6 fruit fly cellular contexts compared by ENCODE assay signal in genomic region chrX:1970575-1971325, dm6.
TF ChIP-seq lines count a peak whose summit lies in the region.

No protein-coding gene starts in this region.

- no peak for TF ChIP-seq CTCF in whole organism, embryonic (GFP tag; optimal IDR thresholded peaks at IDR 0.05; lab: Kevin White, UChicago)

TF ChIP-seq in whole organism, 6 proteins besides CTCF, POLR2A, EP300 and RAD21:
- TF ChIP-seq Dll (optimal IDR thresholded peaks at IDR 0.05; lab: Kevin White, UChicago) (no peak), psq (optimal IDR thresholded peaks at IDR 0.05; lab: Kevin White, UChicago) (no peak), usp (GFP tag; optimal IDR thresholded peaks at IDR 0.05; lab: Kevin White, UChicago) (no peak), EcR (GFP tag; optimal IDR thresholded peaks at IDR 0.05; lab: Kevin White, UChicago) (peak; percentile 78 to 83), CG8478 (optimal IDR thresholded peaks at IDR 0.05; lab: Kevin White, UChicago) (peak; percentile 20), pan (optimal IDR thresholded peaks at IDR 0.05; lab: Kevin White, UChicago) (no peak)

TF ChIP-seq in whole organism, adult, 20 proteins besides CTCF, POLR2A, EP300 and RAD21:
- TF ChIP-seq CG11617 (GFP tag; optimal IDR thresholded peaks at IDR 0.05; lab: Kevin White, UChicago) (no peak), ovo (GFP tag; optimal IDR thresholded peaks at IDR 0.05; lab: Kevin White, UChicago) (no peak), tj (GFP tag; optimal IDR thresholded peaks at IDR 0.05; lab: Kevin White, UChicago) (peak; percentile 50), CG5204 (GFP tag; optimal IDR thresholded peaks at IDR 0.05; lab: Kevin White, UChicago) (no peak), Hr96 (GFP tag; optimal IDR thresholded peaks at IDR 0.05; lab: Kevin White, UChicago) (no peak), cic (GFP tag; optimal IDR thresholded peaks at IDR 0.05; lab: Kevin White, UChicago) (no peak)

TF ChIP-seq in whole organism, embryonic, 481 proteins besides CTCF, POLR2A, EP300 and RAD21 (continues in another document):
- TF ChIP-seq HmgD (GFP tag; optimal IDR thresholded peaks at IDR 0.05; lab: Kevin White, UChicago) (no peak), CG1832 (GFP tag; optimal IDR thresholded peaks at IDR 0.05; lab: Kevin White, UChicago) (peak; percentile 63), sens (GFP tag; lab: Kevin White, UChicago) (peak; percentile 68), CG17385 (GFP tag; optimal IDR thresholded peaks at IDR 0.05; lab: Kevin White, UChicago) (peak; percentile 81), Hr78 (GFP tag; optimal IDR thresholded peaks at IDR 0.05; lab: Kevin White, UChicago) (peak in 1 of 2 experiments; percentile 89), Hr39 (optimal IDR thresholded peaks at IDR 0.05; lab: Kevin White, UChicago) (no peak), CG16815 (GFP tag; optimal IDR thresholded peaks at IDR 0.05; lab: Kevin White, UChicago) (no peak), CG8478 (optimal IDR thresholded peaks at IDR 0.05; lab: Kevin White, UChicago) (peak; percentile 97), br (optimal IDR thresholded peaks at IDR 0.05; lab: Kevin White, UChicago) (no peak), Mrtf (GFP tag; IDR thresholded peaks at IDR 0.05; lab: Robert Waterston, UW) (no peak), psq (GFP tag; optimal IDR thresholded peaks at IDR 0.05; lab: Kevin White, UChicago) (peak; percentile 39), B-H1 (GFP tag; IDR thresholded peaks at IDR 0.05; lab: Robert Waterston, UW) (no peak), cg (GFP tag; optimal IDR thresholded peaks at IDR 0.05; lab: Kevin White, UChicago) (peak; percentile 45), Oaz (GFP tag; IDR thresholded peaks at IDR 0.05; lab: Robert Waterston, UW) (no peak), chm (GFP tag; IDR thresholded peaks at IDR 0.05; lab: Robert Waterston, UW) (no peak), MTF-1 (GFP tag; optimal IDR thresholded peaks at IDR 0.05; lab: Kevin White, UChicago; ENCODE audit: borderline replicate concordance) (no peak), CG1792 (GFP tag; optimal IDR thresholded peaks at IDR 0.05; lab: Kevin White, UChicago) (no peak), Med (GFP tag; lab: Kevin White, UChicago) (peak; percentile 71), CG8089 (GFP tag; optimal IDR thresholded peaks at IDR 0.05; lab: Kevin White, UChicago) (no peak), CG12769 (tag; optimal IDR thresholded peaks at IDR 0.05; lab: Kevin White, UChicago) (peak; percentile 61), wek (GFP tag; optimal IDR thresholded peaks at IDR 0.05; lab: Kevin White, UChicago) (no peak)

TF ChIP-seq in whole organism, prepupa, 60 proteins besides CTCF, POLR2A, EP300 and RAD21 (continues in another document):
- no peak for TF ChIP-seq salr (GFP tag; optimal IDR thresholded peaks at IDR 0.05; lab: Kevin White, UChicago)
- no peak for TF ChIP-seq CG9139 (GFP tag; optimal IDR thresholded peaks at IDR 0.05; lab: Kevin White, UChicago)
- no peak for TF ChIP-seq Ets96B (tag; optimal IDR thresholded peaks at IDR 0.05; lab: Kevin White, UChicago)
- TF ChIP-seq vri (GFP tag; optimal IDR thresholded peaks at IDR 0.05; lab: Kevin White, UChicago) = no peak
- TF ChIP-seq acj6 (GFP tag; optimal IDR thresholded peaks at IDR 0.05; lab: Kevin White, UChicago) = no peak
- no peak for TF ChIP-seq Sox14 (GFP tag; optimal IDR thresholded peaks at IDR 0.05; lab: Kevin White, UChicago)
- 0 out of 3 replicates have a peak, but pooled peaks have one; percentile 31 for TF ChIP-seq eg (GFP tag; IDR thresholded peaks at IDR 0.05; lab: Robert Waterston, UW)
- no peak for TF ChIP-seq CG4318 (GFP tag; optimal IDR thresholded peaks at IDR 0.05; lab: Kevin White, UChicago)
- TF ChIP-seq CG6163 (GFP tag; IDR thresholded peaks at IDR 0.05; lab: Robert Waterston, UW) = 0 out of 3 replicates have a peak, but pooled peaks have one; percentile 25
- no peak for TF ChIP-seq CG11762 (GFP tag; optimal IDR thresholded peaks at IDR 0.05; lab: Kevin White, UChicago; ENCODE audit: insufficient read depth)
- TF ChIP-seq esn (GFP tag; optimal IDR thresholded peaks at IDR 0.05; lab: Kevin White, UChicago) = no peak
- no peak for TF ChIP-seq cyc (GFP tag; optimal IDR thresholded peaks at IDR 0.05; lab: Kevin White, UChicago)
- TF ChIP-seq Eip78C (GFP tag; lab: Kevin White, UChicago) = peak; percentile 26
- no peak for TF ChIP-seq CG8119 (GFP tag; IDR thresholded peaks at IDR 0.05; lab: Robert Waterston, UW)
- TF ChIP-seq Gug (GFP tag; IDR thresholded peaks at IDR 0.05; lab: Robert Waterston, UW) = no peak
- no peak for TF ChIP-seq CG31627 (GFP tag; optimal IDR thresholded peaks at IDR 0.05; lab: Kevin White, UChicago)
- no peak for TF ChIP-seq achi (GFP tag; optimal IDR thresholded peaks at IDR 0.05; lab: Kevin White, UChicago)
- no peak for TF ChIP-seq CG6808 (GFP tag; optimal IDR thresholded peaks at IDR 0.05; lab: Kevin White, UChicago)
- TF ChIP-seq lz (GFP tag; optimal IDR thresholded peaks at IDR 0.05; lab: Kevin White, UChicago) = no peak
- TF ChIP-seq CG34406 (GFP tag; optimal IDR thresholded peaks at IDR 0.05; lab: Kevin White, UChicago) = no peak
- no peak for TF ChIP-seq CG3919 (GFP tag; optimal IDR thresholded peaks at IDR 0.05; lab: Kevin White, UChicago)
- no peak for TF ChIP-seq CG10669 (GFP tag; optimal IDR thresholded peaks at IDR 0.05; lab: Kevin White, UChicago)

TF ChIP-seq in whole organism, pupa, 21 proteins besides CTCF, POLR2A, EP300 and RAD21:
- TF ChIP-seq EcR (GFP tag; optimal IDR thresholded peaks at IDR 0.05; lab: Kevin White, UChicago) (peak; percentile 78), CG8159 (tag; optimal IDR thresholded peaks at IDR 0.05; lab: Kevin White, UChicago) (no peak), CG32121 (GFP tag; IDR thresholded peaks at IDR 0.05; lab: Robert Waterston, UW) (peak; percentile 46), Ets98B (GFP tag; IDR thresholded peaks at IDR 0.05; lab: Robert Waterston, UW) (0 out of 2 replicates have a peak, but pooled peaks have one; percentile 22), CG12605 (GFP tag; IDR thresholded peaks at IDR 0.05; lab: Robert Waterston, UW) (no peak), CG15710 (tag; optimal IDR thresholded peaks at IDR 0.05; lab: Kevin White, UChicago) (no peak), CG34367 (tag; optimal IDR thresholded peaks at IDR 0.05; lab: Kevin White, UChicago) (no peak)

TF ChIP-seq in whole organism, wandering third instar larva, 38 proteins besides CTCF, POLR2A, EP300 and RAD21:
- no peak for TF ChIP-seq sage (GFP tag; optimal IDR thresholded peaks at IDR 0.05; lab: Kevin White, UChicago)
- peak; percentile 66 for TF ChIP-seq psq (GFP tag; optimal IDR thresholded peaks at IDR 0.05; lab: Kevin White, UChicago)
- TF ChIP-seq Rel (GFP tag; optimal IDR thresholded peaks at IDR 0.05; lab: Kevin White, UChicago) = no peak
- peak; percentile 8 for TF ChIP-seq Rel (tag; optimal IDR thresholded peaks at IDR 0.05; lab: Kevin White, UChicago)
TF ChIP-seq in whole organism, wandering third instar larva: peak in this region for 2.
